Fruit fly (Drosophila melanogaster): ENCODE results near the gene Rcd-1.

Rcd-1 gene

DNA sequence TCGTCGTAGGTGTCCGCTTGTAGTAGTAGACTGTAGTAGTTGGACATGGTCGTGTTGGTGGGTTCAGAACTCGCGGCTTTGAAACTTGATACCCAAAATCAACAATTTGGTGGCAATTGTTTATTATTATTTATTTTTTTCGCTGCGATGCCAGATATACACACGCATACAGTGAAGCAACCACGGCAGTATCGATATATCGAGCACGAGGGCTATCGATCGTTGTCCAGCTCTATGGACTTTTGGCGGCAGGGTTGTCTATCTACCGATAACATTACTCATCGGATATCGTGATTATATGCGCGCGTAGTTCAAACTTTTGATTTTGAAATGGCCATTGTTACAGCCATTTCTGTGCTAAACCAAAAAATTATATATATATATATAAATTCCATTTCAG lies 36.9 kb upstream of the Rcd-1 start, which contains the start of gene CG14220 (continued):
- TF ChIP-seq CG15601 (tag; optimal IDR thresholded peaks at IDR 0.05): peak; percentile 2
- TF ChIP-seq CG18764 (GFP tag; optimal IDR thresholded peaks at IDR 0.05): no peak
- no peak for TF ChIP-seq slp2 (GFP tag; optimal IDR thresholded peaks at IDR 0.05)
- TF ChIP-seq knrl (GFP tag; IDR thresholded peaks at IDR 0.05; ENCODE audit: partially characterized antibody): peak; percentile 87
- TF ChIP-seq fd96Cb (tag; optimal IDR thresholded peaks at IDR 0.05): no peak
- TF ChIP-seq CG6175 (GFP tag; IDR thresholded peaks at IDR 0.05): no peak
- no peak for TF ChIP-seq CG15073 (GFP tag; optimal IDR thresholded peaks at IDR 0.05)
- TF ChIP-seq CG9932 (GFP tag; IDR thresholded peaks at IDR 0.05): peak; percentile 47; the same call in 1 of the 2 replicates
- no peak for TF ChIP-seq CG11085 (GFP tag; IDR thresholded peaks at IDR 0.05)
- no peak for TF ChIP-seq unpg (GFP tag; optimal IDR thresholded peaks at IDR 0.05)
- no peak for TF ChIP-seq bsh (GFP tag; optimal IDR thresholded peaks at IDR 0.05)
- TF ChIP-seq cad (GFP tag; optimal IDR thresholded peaks at IDR 0.05): no peak
- no peak for TF ChIP-seq Fer2 (tag; optimal IDR thresholded peaks at IDR 0.05)
- no peak for TF ChIP-seq Camta (GFP tag; optimal IDR thresholded peaks at IDR 0.05)
- no peak for TF ChIP-seq CG16815 (GFP tag; optimal IDR thresholded peaks at IDR 0.05)
- no peak for TF ChIP-seq klu (GFP tag; IDR thresholded peaks at IDR 0.05)
- TF ChIP-seq CkIIα-i1 (GFP tag; IDR thresholded peaks at IDR 0.05): no peak
- no peak for TF ChIP-seq bab2 (GFP tag; optimal IDR thresholded peaks at IDR 0.05)
- no peak for TF ChIP-seq CG18011 (GFP tag; optimal IDR thresholded peaks at IDR 0.05)
- peak; percentile 22 for TF ChIP-seq CG3995 (GFP tag; optimal IDR thresholded peaks at IDR 0.05)
- TF ChIP-seq Oaz (GFP tag; IDR thresholded peaks at IDR 0.05): no peak
- TF ChIP-seq CG13424 (tag; optimal IDR thresholded peaks at IDR 0.05): no peak
- TF ChIP-seq CG4617 (GFP tag; optimal IDR thresholded peaks at IDR 0.05; ENCODE audit: borderline replicate concordance): peak; percentile 43
- TF ChIP-seq nerfin-2 (GFP tag; IDR thresholded peaks at IDR 0.05; ENCODE audit: partially characterized antibody): peak; percentile 94
- TF ChIP-seq ems (GFP tag; optimal IDR thresholded peaks at IDR 0.05): no peak
- TF ChIP-seq ato (GFP tag; IDR thresholded peaks at IDR 0.05; ENCODE audit: partially characterized antibody): peak; percentile 94
- no peak for TF ChIP-seq CG2875 (GFP tag; optimal IDR thresholded peaks at IDR 0.05)
- TF ChIP-seq CG17328 (GFP tag; IDR thresholded peaks at IDR 0.05): no peak
- TF ChIP-seq Hr39 (optimal IDR thresholded peaks at IDR 0.05): no peak
- no peak for TF ChIP-seq CG8281 (tag; optimal IDR thresholded peaks at IDR 0.05)
- no peak for TF ChIP-seq HmgD (GFP tag; optimal IDR thresholded peaks at IDR 0.05)
- TF ChIP-seq CG30431 (GFP tag; optimal IDR thresholded peaks at IDR 0.05): no peak
- TF ChIP-seq CG11247 (GFP tag; IDR thresholded peaks at IDR 0.05): no peak
- TF ChIP-seq CG14441 (GFP tag; IDR thresholded peaks at IDR 0.05): no peak
- TF ChIP-seq Rfx (GFP tag; IDR thresholded peaks at IDR 0.05): peak; percentile 7; the same call in 1 of the 2 replicates
- TF ChIP-seq Dfd (GFP tag; optimal IDR thresholded peaks at IDR 0.05): no peak
- TF ChIP-seq run (tag; optimal IDR thresholded peaks at IDR 0.05): no peak
- TF ChIP-seq CG31441 (GFP tag; IDR thresholded peaks at IDR 0.05): 0 out of 2 replicates have a peak, but pooled peaks have one; percentile 30
- no peak for TF ChIP-seq NK7.1 (GFP tag; optimal IDR thresholded peaks at IDR 0.05)
- peak; percentile 90 for TF ChIP-seq hbn (GFP tag; IDR thresholded peaks at IDR 0.05; ENCODE audit: partially characterized antibody)
- no peak for TF ChIP-seq Elba2 (GFP tag; optimal IDR thresholded peaks at IDR 0.05)
- peak; percentile 93 for TF ChIP-seq mld (GFP tag; IDR thresholded peaks at IDR 0.05; ENCODE audit: partially characterized antibody)
- TF ChIP-seq D19A (tag; optimal IDR thresholded peaks at IDR 0.05): no peak
- TF ChIP-seq Scr (GFP tag; IDR thresholded peaks at IDR 0.05; ENCODE audit: partially characterized antibody): peak; percentile 89
- TF ChIP-seq Stat92E (GFP tag; optimal IDR thresholded peaks at IDR 0.05): peak in 1 of 3 experiments; percentile 46
- no peak for TF ChIP-seq disco-r (GFP tag; optimal IDR thresholded peaks at IDR 0.05)
- TF ChIP-seq CG16863 (GFP tag; optimal IDR thresholded peaks at IDR 0.05): no peak
- TF ChIP-seq CG5953 (GFP tag; IDR thresholded peaks at IDR 0.05): no peak
- TF ChIP-seq so (GFP tag; IDR thresholded peaks at IDR 0.05): no peak
- no peak for TF ChIP-seq fd64A (GFP tag; optimal IDR thresholded peaks at IDR 0.05)
- TF ChIP-seq gsb (GFP tag; IDR thresholded peaks at IDR 0.05): no peak
- TF ChIP-seq sqz (GFP tag; optimal IDR thresholded peaks at IDR 0.05): peak; percentile 5

All from whole organism, embryonic.